Fruit fly (Drosophila melanogaster) whole organism, adult: ENCODE measurements around the gene Atg3.

Experiments
- CG14711 ChIP-seq: fragments of 200-800 bp; sonication (Bioruptor generic); optimal IDR thresholded peaks from 2 replicates; lab custom pipeline; 2018; ENCODE audit warnings: missing biosample characterization, mild to moderate bottlenecking, missing genetic modification characterization, moderate library complexity
- CG1620 ChIP-seq: fragments of 200-800 bp; sonication (Bioruptor generic); optimal IDR thresholded peaks from 2 replicates; lab custom pipeline; 2016; ENCODE audit warnings: missing biosample characterization, missing genetic modification characterization
- CG5204 ChIP-seq: fragments of 200-800 bp; sonication (Bioruptor generic); optimal IDR thresholded peaks from 2 replicates; lab custom pipeline; 2016; ENCODE audit warnings: missing biosample characterization, missing genetic modification characterization
- CG7045 ChIP-seq: fragments of 200-800 bp; sonication (Bioruptor generic); optimal IDR thresholded peaks from 2 replicates; lab custom pipeline; 2017; ENCODE audit warnings: missing biosample characterization, mild to moderate bottlenecking, missing genetic modification characterization
- CG7101 ChIP-seq: fragments of 200-800 bp; sonication (Bioruptor generic); optimal IDR thresholded peaks from 2 replicates; lab custom pipeline; 2018; ENCODE audit warnings: missing biosample characterization, mild to moderate bottlenecking, missing genetic modification characterization, moderate library complexity
- Crg-1 ChIP-seq: fragments of 200-800 bp; sonication (Bioruptor generic); optimal IDR thresholded peaks from 2 replicates; lab custom pipeline; 2016; ENCODE audit warnings: missing biosample characterization, missing genetic modification characterization
- bab1 ChIP-seq: fragments of 200-800 bp; sonication (Bioruptor generic); optimal IDR thresholded peaks from 3 replicates; lab custom pipeline; 2019; ENCODE audit warnings: missing biosample characterization, mild to moderate bottlenecking, missing genetic modification characterization, moderate library complexity
- cic ChIP-seq: fragments of 200-800 bp; sonication (Bioruptor generic); optimal IDR thresholded peaks from 2 replicates; lab custom pipeline; 2017; ENCODE audit warnings: missing biosample characterization, mild to moderate bottlenecking, missing genetic modification characterization, moderate library complexity
- cnc ChIP-seq, 2 experiments: fragments of >200 bp; optimal IDR thresholded peaks; 2 replicates each; lab custom pipeline; 2017
- kay ChIP-seq: fragments of 200-800 bp; sonication (Bioruptor generic); peaks from one replicate; lab custom pipeline; 2016; ENCODE audit warnings: missing biosample characterization, missing genetic modification characterization, borderline replicate concordance
- ovo ChIP-seq: fragments of 200-800 bp; sonication (Bioruptor generic); optimal IDR thresholded peaks from 2 replicates; lab custom pipeline; 2016; ENCODE audit warnings: missing biosample characterization, missing genetic modification characterization
- tj ChIP-seq: fragments of 200-800 bp; sonication (Bioruptor generic); optimal IDR thresholded peaks from 3 replicates; lab custom pipeline; 2017; ENCODE audit warnings: missing biosample characterization, mild to moderate bottlenecking, missing genetic modification characterization, moderate library complexity

DNA sequence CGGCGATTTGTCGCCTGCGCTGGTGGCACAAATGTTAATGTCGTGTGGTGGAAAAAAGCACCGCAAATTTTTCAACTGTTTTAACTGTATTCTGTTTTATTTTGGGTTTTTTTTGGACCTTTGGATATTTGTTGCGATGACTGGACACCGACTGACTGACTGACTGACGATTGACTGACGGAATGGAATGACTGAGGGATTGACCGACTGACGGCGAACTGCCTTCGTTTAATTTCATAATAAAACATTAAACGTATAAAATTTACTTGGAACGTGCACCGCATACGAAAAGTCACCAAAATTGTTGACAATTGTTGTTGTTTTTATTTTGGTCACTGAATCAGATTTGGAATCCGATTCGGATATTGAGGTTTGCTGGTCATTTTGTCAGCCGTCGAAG lies 21.3 kb downstream of the Atg3 start:
- no peak for TF ChIP-seq Crg-1 (GFP tag; lab: Kevin White, UChicago)
- no peak for TF ChIP-seq CG7101
- TF ChIP-seq bab1 (GFP tag; lab: Kevin White, UChicago): no peak
- no peak for TF ChIP-seq CG1620
- no peak for TF ChIP-seq CG14711 (tag; lab: Kevin White, UChicago)
- TF ChIP-seq CG5204 (GFP tag; lab: Kevin White, UChicago): no peak
- TF ChIP-seq ovo: no peak
- no peak for TF ChIP-seq cic
- TF ChIP-seq CG7045 (GFP tag; lab: Kevin White, UChicago): no peak
- TF ChIP-seq cnc (optimal IDR thresholded peaks at IDR 0.05; lab: Kevin White, UChicago): no peak
- no peak for TF ChIP-seq kay (GFP tag; lab: Kevin White, UChicago)
- TF ChIP-seq tj (GFP tag; lab: Kevin White, UChicago): no peak
